Fruit fly (Drosophila melanogaster) whole organism, embryonic: ENCODE measurements around the gene DAAM.

Experiments
- Antp ChIP-seq: fragments of 200-800 bp; sonication (Bioruptor generic); optimal IDR thresholded peaks from 3 replicates; lab custom pipeline; 2016; ENCODE audit warnings: missing biosample characterization, missing genetic modification characterization
- CG10209 ChIP-seq: fragments of 200-800 bp; sonication (Bioruptor generic); optimal IDR thresholded peaks from 3 replicates; lab custom pipeline; 2017; ENCODE audit warnings: missing biosample characterization, mild to moderate bottlenecking, missing genetic modification characterization, missing genetic modification reagents
- CG16779 ChIP-seq: fragments of 200-800 bp; sonication (Bioruptor generic); IDR thresholded peaks from 2 replicates; pipeline ENCODE4 v1.3.6; 2022; ENCODE audit warnings: missing biosample characterization, missing genetic modification characterization
- CG16815 ChIP-seq: fragments of 200-800 bp; sonication (Bioruptor generic); optimal IDR thresholded peaks from 3 replicates; lab custom pipeline; 2017; ENCODE audit warnings: missing biosample characterization, mild to moderate bottlenecking, missing genetic modification characterization
- CG18619 ChIP-seq: fragments of 200-800 bp; sonication (Bioruptor generic); optimal IDR thresholded peaks from 3 replicates; lab custom pipeline; 2017; ENCODE audit warnings: missing biosample characterization, mild to moderate bottlenecking, missing genetic modification characterization
- CG2889 ChIP-seq: fragments of 200-800 bp; sonication (Bioruptor generic); IDR thresholded peaks from 3 replicates; pipeline ENCODE4 v1.3.6; 2022; ENCODE audit warnings: missing biosample characterization, missing genetic modification characterization
- CG30431 ChIP-seq: fragments of 200-800 bp; sonication (Bioruptor generic); optimal IDR thresholded peaks from 2 replicates; lab custom pipeline; 2017; ENCODE audit warnings: missing biosample characterization, missing genetic modification characterization
- CG3281 ChIP-seq: fragments of 200-800 bp; sonication (Bioruptor generic); optimal IDR thresholded peaks from 3 replicates; lab custom pipeline; 2017; ENCODE audit warnings: missing biosample characterization, mild to moderate bottlenecking, missing genetic modification characterization
- CG3995 ChIP-seq: fragments of 200-800 bp; sonication (Bioruptor generic); optimal IDR thresholded peaks from 3 replicates; lab custom pipeline; 2016; ENCODE audit warnings: missing biosample characterization, missing genetic modification characterization
- CG4360 ChIP-seq: fragments of 200-800 bp; sonication (Bioruptor generic); IDR thresholded peaks from 2 replicates; pipeline ENCODE4 v1.3.6; 2022; ENCODE audit warnings: missing biosample characterization, missing genetic modification characterization
- CG4424 ChIP-seq: fragments of 200-800 bp; sonication (Bioruptor generic); optimal IDR thresholded peaks from 3 replicates; lab custom pipeline; 2016; ENCODE audit warnings: missing biosample characterization, missing genetic modification characterization
- CG5245 ChIP-seq: fragments of 200-800 bp; sonication (Bioruptor generic); optimal IDR thresholded peaks from 3 replicates; lab custom pipeline; 2016; ENCODE audit warnings: missing biosample characterization, missing genetic modification characterization
- CG7372 ChIP-seq: fragments of 200-800 bp; sonication (Bioruptor generic); IDR thresholded peaks from 2 replicates; pipeline ENCODE4 v1.3.6; 2022; ENCODE audit warnings: missing biosample characterization, missing genetic modification characterization
- CG7745 ChIP-seq: fragments of 200-800 bp; sonication (Bioruptor generic); optimal IDR thresholded peaks from 2 replicates; lab custom pipeline; 2018; ENCODE audit warnings: missing biosample characterization, mild to moderate bottlenecking, missing genetic modification characterization, moderate library complexity
- CG7786 ChIP-seq: fragments of 200-800 bp; sonication (Bioruptor generic); optimal IDR thresholded peaks from 2 replicates; lab custom pipeline; 2016; ENCODE audit warnings: missing biosample characterization, missing genetic modification characterization
- CrebB ChIP-seq: fragments of 200-800 bp; sonication (Bioruptor generic); optimal IDR thresholded peaks from 3 replicates; lab custom pipeline; 2018; ENCODE audit warnings: missing biosample characterization, mild to moderate bottlenecking, missing genetic modification characterization
- D ChIP-seq, 2 experiments: fragments of 200-800 bp in 1 of 2; fragments of >200 bp in 1 of 2; sonication (Bioruptor generic) in 1 of 2; optimal IDR thresholded peaks; 2 replicates in 1 of 2; 3 replicates in 1 of 2; lab custom pipeline; 2017; ENCODE audit warnings: mild to moderate bottlenecking in 1 of 2, missing biosample characterization in 1 of 2, missing genetic modification characterization in 1 of 2, missing genetic modification reagents in 1 of 2
- Dad ChIP-seq: fragments of 200-800 bp; sonication (Bioruptor generic); optimal IDR thresholded peaks from 3 replicates; lab custom pipeline; 2016; ENCODE audit warnings: missing biosample characterization, missing genetic modification characterization
- Dfd ChIP-seq, 2 experiments: fragments of >200 bp; optimal IDR thresholded peaks; 2 replicates each; lab custom pipeline; 2017; ENCODE audit warnings: missing biosample characterization in 2 of 2, missing genetic modification characterization in 2 of 2
- Dll ChIP-seq: fragments of 200-800 bp; sonication (Bioruptor generic); IDR thresholded peaks from 4 replicates; pipeline ENCODE4 v1.3.6; 2022; ENCODE audit warnings: missing biosample characterization, missing genetic modification characterization; ENCODE audit not compliant: partially characterized antibody
- Elba2 ChIP-seq: fragments of 200-800 bp; sonication (Bioruptor generic); optimal IDR thresholded peaks from 3 replicates; lab custom pipeline; 2016; ENCODE audit warnings: missing biosample characterization, missing genetic modification characterization
- Fer3 ChIP-seq: fragments of 200-800 bp; sonication (Bioruptor generic); optimal IDR thresholded peaks from 2 replicates; lab custom pipeline; 2018; ENCODE audit warnings: missing biosample characterization, mild to moderate bottlenecking, missing genetic modification characterization, moderate library complexity
- Hand ChIP-seq: fragments of 200-800 bp; sonication (Bioruptor generic); optimal IDR thresholded peaks from 2 replicates; lab custom pipeline; 2017; ENCODE audit warnings: mild to moderate bottlenecking, missing biosample characterization, missing genetic modification reagents, missing genetic modification characterization
- Kr ChIP-seq: fragments of 200-800 bp; sonication (Bioruptor generic); optimal IDR thresholded peaks from 2 replicates; lab custom pipeline; 2017; ENCODE audit warnings: missing biosample characterization, mild to moderate bottlenecking, missing genetic modification characterization
- MTF-1 ChIP-seq: fragments of 200-800 bp; sonication (Bioruptor generic); optimal IDR thresholded peaks from 2 replicates; lab custom pipeline; 2018; ENCODE audit warnings: missing biosample characterization, mild to moderate bottlenecking, missing genetic modification characterization, borderline replicate concordance
- Mrtf ChIP-seq: fragments of 200-800 bp; sonication (Bioruptor generic); IDR thresholded peaks from 3 replicates; pipeline ENCODE4 v1.3.6; 2022; ENCODE audit warnings: missing biosample characterization, missing genetic modification characterization
- Scr ChIP-seq: fragments of 200-800 bp; sonication (Bioruptor generic); IDR thresholded peaks from 2 replicates; pipeline ENCODE4 v1.3.6; 2022; ENCODE audit warnings: missing biosample characterization, missing genetic modification characterization; ENCODE audit not compliant: partially characterized antibody
- aop ChIP-seq: fragments of 200-800 bp; sonication (Bioruptor generic); IDR thresholded peaks from 2 replicates; pipeline ENCODE4 v1.3.6; 2022; ENCODE audit warnings: missing biosample characterization, missing genetic modification characterization
- ap ChIP-seq: fragments of 200-800 bp; sonication (Bioruptor generic); IDR thresholded peaks from 2 replicates; pipeline ENCODE4 v1.3.6; 2022; ENCODE audit warnings: missing biosample characterization, missing genetic modification characterization
- bab2 ChIP-seq: fragments of 200-800 bp; sonication (Bioruptor generic); optimal IDR thresholded peaks from 2 replicates; lab custom pipeline; 2016; ENCODE audit warnings: missing biosample characterization, missing genetic modification characterization
- bowl ChIP-seq: fragments of 200-800 bp; sonication (Bioruptor generic); IDR thresholded peaks from 2 replicates; pipeline ENCODE4 v1.3.6; 2022; ENCODE audit warnings: missing biosample characterization, missing genetic modification characterization
- dmrt11E ChIP-seq: fragments of 200-800 bp; sonication (Bioruptor generic); optimal IDR thresholded peaks from 3 replicates; lab custom pipeline; 2018; ENCODE audit warnings: missing biosample characterization, mild to moderate bottlenecking, missing genetic modification characterization, moderate library complexity
- fd102C ChIP-seq: fragments of 200-800 bp; sonication (Bioruptor generic); optimal IDR thresholded peaks from 2 replicates; lab custom pipeline; 2018; ENCODE audit warnings: missing biosample characterization, mild to moderate bottlenecking, missing genetic modification characterization, moderate library complexity
- ind ChIP-seq: fragments of 200-800 bp; sonication (Bioruptor generic); optimal IDR thresholded peaks from 3 replicates; lab custom pipeline; 2016; ENCODE audit warnings: missing biosample characterization, missing genetic modification characterization
- jigr1 ChIP-seq: fragments of 200-800 bp; sonication (Bioruptor generic); IDR thresholded peaks from 3 replicates; pipeline ENCODE4 v1.3.6; 2022; ENCODE audit warnings: missing biosample characterization, missing genetic modification characterization
- knrl ChIP-seq: fragments of 200-800 bp; sonication (Bioruptor generic); IDR thresholded peaks from 3 replicates; pipeline ENCODE4 v1.3.6; 2022; ENCODE audit warnings: missing biosample characterization, missing genetic modification characterization; ENCODE audit not compliant: partially characterized antibody
- lola ChIP-seq, 3 experiments: fragments of >200 bp in 2 of 3; fragments of 200-800 bp in 1 of 3; sonication (Bioruptor generic) in 1 of 3; optimal IDR thresholded peaks; 2 replicates each; lab custom pipeline; 2017 to 2019; ENCODE audit warnings: missing biosample characterization in 3 of 3, missing genetic modification characterization in 3 of 3, mild to moderate bottlenecking in 1 of 3, moderate library complexity in 1 of 3
- maf-S ChIP-seq: fragments of 200-800 bp; sonication (Bioruptor generic); optimal IDR thresholded peaks from 2 replicates; lab custom pipeline; 2016; ENCODE audit warnings: missing biosample characterization, missing genetic modification characterization
- mirr ChIP-seq: fragments of 200-800 bp; sonication (Bioruptor generic); optimal IDR thresholded peaks from 3 replicates; lab custom pipeline; 2018; ENCODE audit warnings: missing biosample characterization, mild to moderate bottlenecking, missing genetic modification characterization
- nmo ChIP-seq: fragments of 200-800 bp; sonication (Bioruptor generic); optimal IDR thresholded peaks from 2 replicates; lab custom pipeline; 2018; ENCODE audit warnings: missing biosample characterization, mild to moderate bottlenecking, missing genetic modification characterization, moderate library complexity
- otp ChIP-seq: fragments of 200-800 bp; sonication (Bioruptor generic); IDR thresholded peaks from 3 replicates; pipeline ENCODE4, ENCODE4 v1.3.6; 2022; ENCODE audit warnings: missing biosample characterization, missing genetic modification characterization
- pfk ChIP-seq: fragments of 200-800 bp; sonication (Bioruptor generic); optimal IDR thresholded peaks from 2 replicates; lab custom pipeline; 2018; ENCODE audit warnings: missing biosample characterization, mild to moderate bottlenecking, missing genetic modification characterization, moderate library complexity
- psq ChIP-seq: fragments of 200-800 bp; sonication (Bioruptor generic); optimal IDR thresholded peaks from 2 replicates; lab custom pipeline; 2017; ENCODE audit warnings: missing biosample characterization, missing genetic modification characterization
- scrt ChIP-seq: fragments of 200-800 bp; sonication (Bioruptor generic); optimal IDR thresholded peaks from 2 replicates; lab custom pipeline; 2018; ENCODE audit warnings: missing biosample characterization, mild to moderate bottlenecking, missing genetic modification characterization, moderate library complexity
- sim ChIP-seq: fragments of 200-800 bp; sonication (Bioruptor generic); IDR thresholded peaks from 2 replicates; pipeline ENCODE4 v1.3.6; 2022; ENCODE audit warnings: missing biosample characterization, missing genetic modification characterization
- slou ChIP-seq: fragments of 200-800 bp; sonication (Bioruptor generic); optimal IDR thresholded peaks from 3 replicates; lab custom pipeline; 2016; ENCODE audit warnings: missing biosample characterization, missing genetic modification characterization
- sqz ChIP-seq: fragments of 200-800 bp; sonication (Bioruptor generic); optimal IDR thresholded peaks from 3 replicates; lab custom pipeline; 2018; ENCODE audit warnings: missing biosample characterization, mild to moderate bottlenecking, missing genetic modification characterization
- tll ChIP-seq, 2 experiments: fragments of 200-800 bp in 1 of 2; fragments of >200 bp in 1 of 2; sonication (Bioruptor generic) in 1 of 2; optimal IDR thresholded peaks; 2 replicates each; lab custom pipeline; 2017 to 2019; ENCODE audit warnings: missing biosample characterization in 2 of 2, missing genetic modification characterization in 2 of 2, mild to moderate bottlenecking in 1 of 2, moderate library complexity in 1 of 2

The DAAM gene

DNA sequence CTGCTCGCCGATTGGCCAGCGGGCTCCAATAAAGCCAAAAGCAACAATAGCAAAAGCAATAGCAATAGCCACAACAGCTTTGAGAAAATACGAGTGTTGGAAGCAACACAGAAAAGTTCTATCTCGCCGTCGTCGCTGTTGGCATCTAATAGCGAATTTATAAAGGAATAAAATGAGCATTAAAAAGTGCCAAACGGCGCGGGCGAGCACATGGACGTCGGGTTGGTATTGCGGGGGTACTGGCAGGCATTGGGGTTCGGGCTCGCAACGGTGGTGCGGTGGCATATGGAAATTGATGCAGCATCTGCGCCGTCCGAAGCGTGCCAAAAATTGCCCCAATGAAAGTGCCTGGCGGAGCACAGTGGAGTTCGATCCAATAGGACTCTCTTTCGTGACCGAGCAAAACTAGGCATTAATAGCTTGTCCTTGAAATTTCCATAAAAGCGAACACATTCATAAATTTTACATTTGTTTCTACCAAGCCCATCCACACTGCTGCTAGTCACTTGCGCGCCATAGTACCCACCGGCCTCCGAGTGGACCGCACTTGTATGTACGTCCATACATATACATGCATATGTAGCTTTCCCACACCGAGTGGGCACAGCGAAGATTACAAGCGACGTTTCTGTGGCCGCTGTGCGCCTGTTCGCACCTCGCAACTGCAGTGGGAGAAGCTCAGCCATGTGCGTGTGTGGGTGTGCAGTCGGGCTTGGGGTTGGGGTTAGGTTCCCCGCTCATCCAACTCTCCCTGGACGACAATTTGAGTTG lies 45.2 kb downstream of the DAAM start (continued):
- no peak for TF ChIP-seq tll (GFP tag; optimal IDR thresholded peaks at IDR 0.05; lab: Kevin White, UChicago)
- peak; percentile 74 for TF ChIP-seq slou
- TF ChIP-seq Mrtf (GFP tag; lab: Robert Waterston, UW) = peak; percentile 91
- peak; percentile 93 for TF ChIP-seq CG3281
- peak; percentile 88 for TF ChIP-seq CG4424 (GFP tag; lab: Kevin White, UChicago)
- no peak for TF ChIP-seq Dll
- peak; percentile 92 for TF ChIP-seq CG2889 (GFP tag; lab: Robert Waterston, UW)
- TF ChIP-seq Scr = no peak
- peak; percentile 86 for TF ChIP-seq Hand (GFP tag; lab: Kevin White, UChicago)
- peak; percentile 89 for TF ChIP-seq Fer3 (tag; lab: Kevin White, UChicago)
- peak; percentile 81 for TF ChIP-seq bowl (GFP tag; lab: Robert Waterston, UW)
- TF ChIP-seq psq = peak; percentile 42
- TF ChIP-seq ap (GFP tag; lab: Robert Waterston, UW) = peak; percentile 89
- peak; percentile 78 for TF ChIP-seq MTF-1 (GFP tag; lab: Kevin White, UChicago)
- TF ChIP-seq mirr (GFP tag; lab: Kevin White, UChicago) = peak; percentile 45
- peak; percentile 89 for TF ChIP-seq CrebB (tag; lab: Kevin White, UChicago)
- TF ChIP-seq scrt (GFP tag; lab: Kevin White, UChicago) = peak; percentile 79
- TF ChIP-seq lola (GFP tag; optimal IDR thresholded peaks at IDR 0.05; lab: Kevin White, UChicago) = peak in 1 of 3 experiments; percentile 46
- peak; percentile 85 for TF ChIP-seq CG16815 (GFP tag; lab: Kevin White, UChicago)
- TF ChIP-seq CG3995 (GFP tag; lab: Kevin White, UChicago) = peak; percentile 52
- TF ChIP-seq sqz = peak; percentile 71
- no peak for TF ChIP-seq Dfd (GFP tag; optimal IDR thresholded peaks at IDR 0.05; lab: Kevin White, UChicago)
- TF ChIP-seq Dad (GFP tag; lab: Kevin White, UChicago) = peak; percentile 83
- peak; percentile 93 for TF ChIP-seq CG7786 (GFP tag; lab: Kevin White, UChicago)
- no peak for TF ChIP-seq D (optimal IDR thresholded peaks at IDR 0.05; lab: Kevin White, UChicago)
- TF ChIP-seq D (GFP tag; optimal IDR thresholded peaks at IDR 0.05; lab: Kevin White, UChicago) = peak; percentile 82
- peak; percentile 79 for TF ChIP-seq maf-S (GFP tag; lab: Kevin White, UChicago)
- peak; percentile 48; the same call in 1 of the 2 replicates for TF ChIP-seq CG4360 (GFP tag; lab: Robert Waterston, UW)
- TF ChIP-seq aop = peak; percentile 57
- TF ChIP-seq sim (GFP tag; lab: Robert Waterston, UW) = peak; percentile 83
- peak; percentile 83 for TF ChIP-seq CG30431 (GFP tag; lab: Kevin White, UChicago)
- TF ChIP-seq ind = peak; percentile 93
- peak; percentile 5 for TF ChIP-seq dmrt11E (tag; lab: Kevin White, UChicago)
- TF ChIP-seq Elba2 (GFP tag; lab: Kevin White, UChicago) = no peak
- peak; percentile 88 for TF ChIP-seq nmo (GFP tag; lab: Kevin White, UChicago)
- TF ChIP-seq pfk (GFP tag; lab: Kevin White, UChicago) = no peak
- TF ChIP-seq CG16779 (GFP tag; lab: Robert Waterston, UW) = peak; percentile 95
- peak; percentile 91 for TF ChIP-seq bab2 (GFP tag; lab: Kevin White, UChicago)
- TF ChIP-seq Antp (GFP tag; lab: Kevin White, UChicago) = peak; percentile 93
- peak; percentile 94 for TF ChIP-seq otp (GFP tag; lab: Robert Waterston, UW)
- peak; percentile 92 for TF ChIP-seq CG18619 (GFP tag; lab: Kevin White, UChicago)
- TF ChIP-seq jigr1 (GFP tag; lab: Robert Waterston, UW) = peak; percentile 70; the same call in 1 of the 3 replicates
- TF ChIP-seq CG7372 (GFP tag; lab: Robert Waterston, UW) = peak; percentile 89
- TF ChIP-seq fd102C = no peak
- no peak for TF ChIP-seq CG7745 (tag; lab: Kevin White, UChicago)
- TF ChIP-seq CG10209 (GFP tag; lab: Kevin White, UChicago) = peak; percentile 88
- TF ChIP-seq knrl (GFP tag; lab: Robert Waterston, UW) = no peak
- TF ChIP-seq CG5245 (GFP tag; lab: Kevin White, UChicago) = peak; percentile 93
- TF ChIP-seq Kr (GFP tag; lab: Kevin White, UChicago) = no peak
